Worm (Caenorhabditis elegans) whole organism, late embryonic: ENCODE results near the gene clec-134.
A peak's percentile ranks its signal among the peaks of the same experiment; 100 is the strongest.

Experiments used
- C08G9.2 ChIP-seq: sonication (generic microtip); optimal IDR thresholded peaks from 2 replicates; lab custom pipeline; 2016; ENCODE audit warnings: mild to moderate bottlenecking, missing genetic modification characterization, moderate library complexity, missing compliant biosample characterization
- F13H6.1 ChIP-seq: sonication (generic microtip); optimal IDR thresholded peaks from 2 replicates; lab custom pipeline; 2016; ENCODE audit warnings: missing genetic modification characterization, missing compliant biosample characterization
- Y22D7AL.16 ChIP-seq: sonication (generic microtip); optimal IDR thresholded peaks from 2 replicates; lab custom pipeline; 2016; ENCODE audit warnings: missing genetic modification characterization, missing compliant biosample characterization
- ama-1 ChIP-seq: fragments of 150-350 bp; optimal IDR thresholded peaks from 2 replicates; lab custom pipeline; 2014
- ceh-14 ChIP-seq: sonication (generic microtip); optimal IDR thresholded peaks from 2 replicates; lab custom pipeline; 2016; ENCODE audit warnings: missing genotype, missing genetic modification characterization, missing compliant biosample characterization
- ceh-18 ChIP-seq: sonication (generic microtip); optimal IDR thresholded peaks from 2 replicates; lab custom pipeline; 2016; ENCODE audit warnings: missing genetic modification characterization, missing compliant biosample characterization
- ceh-2 ChIP-seq: sonication (generic microtip); optimal IDR thresholded peaks from 2 replicates; lab custom pipeline; 2016; ENCODE audit warnings: missing genotype, missing genetic modification characterization, missing compliant biosample characterization
- ceh-24 ChIP-seq: sonication (generic microtip); optimal IDR thresholded peaks from 2 replicates; lab custom pipeline; 2016; ENCODE audit warnings: mild to moderate bottlenecking, missing genetic modification characterization, missing compliant biosample characterization
- ceh-30 ChIP-seq: fragments of 150-350 bp; optimal IDR thresholded peaks from 2 replicates; lab custom pipeline; 2014; ENCODE audit warnings: missing biosample characterization, missing genetic modification characterization
- ceh-31 ChIP-seq: sonication (generic microtip); optimal IDR thresholded peaks from 2 replicates; lab custom pipeline; 2016; ENCODE audit warnings: missing genetic modification characterization, missing compliant biosample characterization
- ceh-34 ChIP-seq: sonication (generic microtip); optimal IDR thresholded peaks from 2 replicates; lab custom pipeline; 2016; ENCODE audit warnings: mild to moderate bottlenecking, missing genetic modification characterization, missing compliant biosample characterization
- ceh-48 ChIP-seq: sonication (generic microtip); optimal IDR thresholded peaks from 2 replicates; lab custom pipeline; 2016; ENCODE audit warnings: missing genetic modification characterization, inconsistent platforms, missing compliant biosample characterization
- dmd-4 ChIP-seq: sonication (generic microtip); optimal IDR thresholded peaks from 2 replicates; lab custom pipeline; 2016; ENCODE audit warnings: borderline replicate concordance, missing genetic modification characterization, missing compliant biosample characterization
- dve-1 ChIP-seq: sonication (generic microtip); optimal IDR thresholded peaks from 2 replicates; lab custom pipeline; 2017; ENCODE audit warnings: antibody characterized with exemption, mild to moderate bottlenecking, missing genetic modification characterization, missing compliant biosample characterization
- elt-2 ChIP-seq: sonication (generic microtip); optimal IDR thresholded peaks from 2 replicates; lab custom pipeline; 2016; ENCODE audit warnings: missing genetic modification reagents, missing genetic modification characterization, missing compliant biosample characterization
- eyg-1 ChIP-seq: sonication (generic microtip); optimal IDR thresholded peaks from 2 replicates; lab custom pipeline; 2016; ENCODE audit warnings: missing genotype, missing genetic modification characterization, missing compliant biosample characterization
- fkh-6 ChIP-seq: sonication (generic microtip); optimal IDR thresholded peaks from 2 replicates; lab custom pipeline; 2016; ENCODE audit warnings: missing genetic modification characterization, missing compliant biosample characterization
- gmeb-2 ChIP-seq: sonication (generic microtip); optimal IDR thresholded peaks from 2 replicates; lab custom pipeline; 2016; ENCODE audit warnings: missing genetic modification characterization, inconsistent platforms, missing compliant biosample characterization
- hlh-6 ChIP-seq: sonication (generic microtip); optimal IDR thresholded peaks from 2 replicates; lab custom pipeline; 2016; ENCODE audit warnings: missing genotype, missing genetic modification characterization, missing compliant biosample characterization
- lin-11 ChIP-seq: fragments of 200-800 bp; sonication (Bioruptor generic); optimal IDR thresholded peaks from 2 replicates; lab custom pipeline; 2018; ENCODE audit warnings: mild to moderate bottlenecking, missing genetic modification characterization, missing compliant biosample characterization
- madf-2 ChIP-seq: sonication (generic microtip); optimal IDR thresholded peaks from 2 replicates; lab custom pipeline; 2017; ENCODE audit warnings: missing genetic modification characterization, missing compliant biosample characterization
- mec-3 ChIP-seq: sonication (generic microtip); optimal IDR thresholded peaks from 2 replicates; lab custom pipeline; 2016; ENCODE audit warnings: borderline replicate concordance, missing genetic modification characterization, missing compliant biosample characterization
- nfya-1 ChIP-seq: sonication (generic microtip); optimal IDR thresholded peaks from 2 replicates; lab custom pipeline; 2017; ENCODE audit warnings: missing genetic modification characterization, mild to moderate bottlenecking, missing compliant biosample characterization, antibody characterized with exemption, moderate library complexity
- nhr-11 ChIP-seq: fragments of 150-350 bp; optimal IDR thresholded peaks from 2 replicates; lab custom pipeline; 2014; ENCODE audit warnings: missing biosample characterization, missing genetic modification characterization
- pag-3 ChIP-seq: sonication (generic microtip); optimal IDR thresholded peaks from 2 replicates; lab custom pipeline; 2016; ENCODE audit warnings: missing compliant biosample characterization, missing genetic modification characterization, borderline replicate concordance
- pha-2 ChIP-seq: sonication (generic microtip); optimal IDR thresholded peaks from 2 replicates; lab custom pipeline; 2017; ENCODE audit warnings: mild to moderate bottlenecking, missing genetic modification characterization, missing compliant biosample characterization
- rnt-1 ChIP-seq: sonication (generic microtip); optimal IDR thresholded peaks from 2 replicates; lab custom pipeline; 2016; ENCODE audit warnings: missing genetic modification characterization, missing compliant biosample characterization
- sdc-2 ChIP-seq: sonication (generic microtip); optimal IDR thresholded peaks from 2 replicates; lab custom pipeline; 2016; ENCODE audit warnings: missing genotype, missing genetic modification characterization, missing compliant biosample characterization
- sox-4 ChIP-seq: sonication (generic microtip); optimal IDR thresholded peaks from 2 replicates; lab custom pipeline; 2017; ENCODE audit warnings: mild to moderate bottlenecking, missing genetic modification characterization, inconsistent platforms, missing compliant biosample characterization
- syd-9 ChIP-seq: sonication (generic microtip); optimal IDR thresholded peaks from 2 replicates; lab custom pipeline; 2016; ENCODE audit warnings: mild to moderate bottlenecking, missing genetic modification characterization, moderate library complexity, missing compliant biosample characterization
- tbx-2 ChIP-seq: sonication (generic microtip); optimal IDR thresholded peaks from 2 replicates; lab custom pipeline; 2016; ENCODE audit warnings: missing genetic modification characterization, missing compliant biosample characterization
- tbx-7 ChIP-seq: sonication (generic microtip); optimal IDR thresholded peaks from 2 replicates; lab custom pipeline; 2016; ENCODE audit warnings: missing genotype, missing genetic modification characterization, missing compliant biosample characterization
- ttx-3 ChIP-seq: sonication (generic microtip); optimal IDR thresholded peaks from 2 replicates; lab custom pipeline; 2016; ENCODE audit warnings: missing genetic modification reagents, missing genetic modification characterization, missing compliant biosample characterization
- unc-42 ChIP-seq: sonication (generic microtip); optimal IDR thresholded peaks from 2 replicates; lab custom pipeline; 2016; ENCODE audit warnings: missing genotype, missing genetic modification characterization, missing compliant biosample characterization
- unc-55 ChIP-seq: sonication (generic microtip); optimal IDR thresholded peaks from 2 replicates; lab custom pipeline; 2017; ENCODE audit warnings: missing biosample characterization, missing genetic modification reagents, missing genetic modification characterization
- zip-5 ChIP-seq: sonication (generic microtip); optimal IDR thresholded peaks from 2 replicates; lab custom pipeline; 2016; ENCODE audit warnings: missing genetic modification characterization, missing compliant biosample characterization
- ztf-16 ChIP-seq: sonication (generic microtip); optimal IDR thresholded peaks from 2 replicates; lab custom pipeline; 2017; ENCODE audit warnings: missing genetic modification characterization, missing compliant biosample characterization

The clec-134 gene

ce11 chrII:3547282-3547681 is 32.6 kb upstream of the clec-134 start:
- TF ChIP-seq pag-3 (tag; lab: Kevin White, UChicago) (no peak), ceh-34 (tag; lab: Kevin White, UChicago) (peak; percentile 53), sox-4 (tag; lab: Kevin White, UChicago) (no peak), tbx-2 (tag; lab: Kevin White, UChicago) (peak; percentile 48), nfya-1 (tag; lab: Kevin White, UChicago) (peak; percentile 37), C08G9.2 (peak; percentile 51), nhr-11 (no peak), ceh-18 (tag; lab: Kevin White, UChicago) (peak; percentile 37), ceh-30 (no peak), mec-3 (tag; lab: Kevin White, UChicago) (peak; percentile 52), ceh-24 (tag; lab: Kevin White, UChicago) (no peak), ceh-48 (tag; lab: Kevin White, UChicago) (peak; percentile 39), syd-9 (peak; percentile 47), rnt-1 (tag; lab: Kevin White, UChicago) (peak; percentile 20), ceh-31 (peak; percentile 82), unc-42 (tag; lab: Kevin White, UChicago) (peak; percentile 81), elt-2 (no peak)
- TF ChIP-seq, all 69 proteins: peak for 11

DNA sequence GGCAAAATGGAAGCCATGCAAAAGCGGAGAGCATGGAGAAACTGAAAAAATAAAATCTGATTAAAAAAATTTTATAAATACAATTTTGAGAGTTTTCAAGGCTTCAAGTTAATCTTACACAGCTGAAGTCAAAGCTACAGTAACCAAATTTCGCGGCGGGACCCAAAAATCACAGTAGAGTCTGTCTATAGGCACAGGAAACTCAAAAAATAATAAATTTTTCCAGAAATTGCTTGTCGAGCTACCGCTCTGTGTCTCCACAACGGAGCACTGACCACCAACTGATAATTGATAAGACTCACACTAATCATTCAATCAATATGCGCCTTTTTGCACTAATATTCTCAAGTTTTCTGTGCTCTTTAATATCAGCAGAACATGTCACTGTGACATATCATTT is 29.5 kb upstream of the clec-134 start, which contains the start of gene W10G11.19:
Gene W10G11.19 (plus strand): TSS at position 301 of the 400 bp plus-strand sequence.
- TF ChIP-seq ceh-14 (tag; lab: Kevin White, UChicago) (no peak), unc-55 (no peak), tbx-7 (tag; lab: Kevin White, UChicago) (no peak), ceh-18 (tag; lab: Kevin White, UChicago) (no peak), gmeb-2 (tag; lab: Kevin White, UChicago) (no peak), lin-11 (tag; lab: Kevin White, UChicago) (no peak), dmd-4 (tag; lab: Kevin White, UChicago) (no peak), ama-1 (lab: Kevin White, UChicago) (no peak), syd-9 (no peak), ztf-16 (no peak), sox-4 (tag; lab: Kevin White, UChicago) (no peak)

- TF ChIP-seq fkh-6, result no peak
- peak; percentile 60 for TF ChIP-seq unc-42 (tag; lab: Kevin White, UChicago)
- TF ChIP-seq ceh-2 (tag; lab: Kevin White, UChicago), result peak; percentile 4
- no peak for TF ChIP-seq rnt-1 (tag; lab: Kevin White, UChicago)
- no peak for TF ChIP-seq madf-2 (tag; lab: Kevin White, UChicago)
- peak; percentile 42 for TF ChIP-seq ttx-3
- TF ChIP-seq pha-2 (tag; lab: Kevin White, UChicago), result no peak
- no peak for TF ChIP-seq eyg-1
- peak; percentile 61 for TF ChIP-seq ceh-14 (tag; lab: Kevin White, UChicago)
- peak; percentile 32 for TF ChIP-seq elt-2
- TF ChIP-seq, all 69 proteins: peak for 5
Measured at ce11 chrII:3553453-3553852, 26.4 kb upstream of the clec-134 start, which contains the start of gene dnc-3. TSS of gene dnc-3 (plus strand) at chrII:3553724.

- TF ChIP-seq zip-5 (tag; lab: Kevin White, UChicago) (no peak), hlh-6 (tag; lab: Kevin White, UChicago) (no peak), lin-11 (tag; lab: Kevin White, UChicago) (no peak)
Measured at ce11 chrII:3554673-3555072, 25.2 kb upstream of the clec-134 start.

DNA sequence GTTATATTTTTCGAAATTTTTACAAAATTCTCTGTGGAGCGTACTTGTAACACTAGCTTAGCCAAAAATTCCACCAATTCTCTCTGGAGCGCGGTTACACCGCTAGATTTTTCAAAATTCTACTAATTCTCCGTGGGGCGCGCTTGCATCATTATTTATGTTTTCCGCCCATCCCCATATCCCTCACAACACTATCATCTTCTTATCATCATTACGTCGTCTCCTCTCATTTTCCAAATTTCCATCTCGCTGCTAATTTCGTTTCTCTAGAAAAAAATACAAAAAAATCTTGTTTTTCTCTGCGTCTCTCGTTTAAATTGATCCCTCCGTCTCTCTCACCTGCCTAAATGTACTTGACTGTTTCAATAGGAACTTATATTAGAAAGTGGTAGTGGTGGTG is 24.6 kb upstream of the clec-134 start:
- TF ChIP-seq rnt-1 (tag; lab: Kevin White, UChicago) (no peak), syd-9 (no peak), dmd-4 (tag; lab: Kevin White, UChicago) (no peak), ceh-2 (tag; lab: Kevin White, UChicago) (no peak), ceh-14 (tag; lab: Kevin White, UChicago) (no peak), Y22D7AL.16 (tag; lab: Kevin White, UChicago) (no peak), sdc-2 (tag; lab: Kevin White, UChicago) (no peak), F13H6.1 (tag; lab: Kevin White, UChicago) (no peak), madf-2 (tag; lab: Kevin White, UChicago) (no peak), ceh-34 (tag; lab: Kevin White, UChicago) (no peak), dve-1 (tag; lab: Kevin White, UChicago) (no peak), eyg-1 (no peak), mec-3 (tag; lab: Kevin White, UChicago) (no peak), ttx-3 (no peak), unc-55 (no peak)
